Fruit fly (Drosophila melanogaster): ENCODE measurements around the gene Gtpx.

Gtpx gene

DNA sequence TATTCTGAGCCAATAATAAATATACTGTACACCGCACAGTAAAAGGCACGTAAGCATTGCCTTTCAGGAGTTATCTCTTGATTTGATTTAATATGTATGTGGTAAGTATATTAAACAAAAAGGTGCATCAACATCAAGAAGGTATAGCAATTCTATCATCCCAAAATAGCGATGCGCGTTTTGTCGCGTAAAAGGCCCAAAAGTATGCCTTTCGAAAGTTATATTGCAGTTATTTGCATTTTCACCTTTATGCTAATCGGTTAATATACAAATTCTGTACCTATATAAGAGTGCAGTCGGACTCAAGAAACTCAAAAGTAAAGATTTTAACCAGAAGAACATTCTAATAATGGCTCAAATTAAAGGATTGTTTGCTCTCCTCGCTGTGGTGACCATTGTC is 10.8 kb upstream of the Gtpx start, which contains the start of gene Drsl4:
Drsl4 (plus strand) TSS at position 333 of the 400 bp plus-strand sequence.
- TF ChIP-seq D1 (tag; optimal IDR thresholded peaks at IDR 0.05) (no peak), EcR (GFP tag; optimal IDR thresholded peaks at IDR 0.05) (peak; percentile 16)

DNA sequence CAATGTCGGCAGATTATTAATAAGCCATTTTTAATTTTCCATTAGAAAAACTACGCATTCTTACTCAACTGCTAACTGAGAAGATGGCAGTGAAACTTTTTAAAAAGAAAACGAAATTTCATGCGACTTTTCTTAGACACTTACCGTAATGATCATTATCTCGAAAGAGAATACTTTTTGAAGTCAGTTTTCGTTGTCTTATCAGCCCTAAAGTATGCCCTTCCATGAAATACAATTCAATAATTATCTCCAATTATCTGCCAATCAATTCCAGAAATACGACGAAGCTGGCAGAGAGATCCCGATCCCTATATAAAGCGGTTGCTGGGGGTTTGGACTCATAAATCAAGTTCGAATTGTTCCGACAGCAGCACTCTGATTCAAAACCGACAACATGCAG is 9.6 kb upstream of the Gtpx start, which contains the start of gene Drsl5:
Drsl5 (plus strand) TSS at position 341 of the 400 bp plus-strand sequence.
- TF ChIP-seq CG12605 (GFP tag; IDR thresholded peaks at IDR 0.05): no peak
- TF ChIP-seq fd96Ca (GFP tag; IDR thresholded peaks at IDR 0.05): no peak
- no peak for TF ChIP-seq gl (tag; optimal IDR thresholded peaks at IDR 0.05)
- no peak for TF ChIP-seq Pif1A (GFP tag; optimal IDR thresholded peaks at IDR 0.05)
- no peak for TF ChIP-seq CG8159 (tag; optimal IDR thresholded peaks at IDR 0.05)
- TF ChIP-seq CG32121 (GFP tag; IDR thresholded peaks at IDR 0.05): no peak
- TF ChIP-seq Ets98B (GFP tag; IDR thresholded peaks at IDR 0.05): no peak
- no peak for TF ChIP-seq CG4496 (GFP tag; IDR thresholded peaks at IDR 0.05)
- TF ChIP-seq CG34367 (tag; optimal IDR thresholded peaks at IDR 0.05): no peak
- no peak for TF ChIP-seq Snoo (tag; optimal IDR thresholded peaks at IDR 0.05)
- no peak for TF ChIP-seq D1 (tag; optimal IDR thresholded peaks at IDR 0.05)
- no peak for TF ChIP-seq EcR (GFP tag; optimal IDR thresholded peaks at IDR 0.05)
- no peak for TF ChIP-seq Pif1B (GFP tag; optimal IDR thresholded peaks at IDR 0.05)
- no peak for TF ChIP-seq CG15710 (tag; optimal IDR thresholded peaks at IDR 0.05)
- no peak for TF ChIP-seq CG14655 (GFP tag; optimal IDR thresholded peaks at IDR 0.05)
- TF ChIP-seq CG9948 (tag; optimal IDR thresholded peaks at IDR 0.05): no peak
- TF ChIP-seq rn (GFP tag; IDR thresholded peaks at IDR 0.05): no peak

DNA sequence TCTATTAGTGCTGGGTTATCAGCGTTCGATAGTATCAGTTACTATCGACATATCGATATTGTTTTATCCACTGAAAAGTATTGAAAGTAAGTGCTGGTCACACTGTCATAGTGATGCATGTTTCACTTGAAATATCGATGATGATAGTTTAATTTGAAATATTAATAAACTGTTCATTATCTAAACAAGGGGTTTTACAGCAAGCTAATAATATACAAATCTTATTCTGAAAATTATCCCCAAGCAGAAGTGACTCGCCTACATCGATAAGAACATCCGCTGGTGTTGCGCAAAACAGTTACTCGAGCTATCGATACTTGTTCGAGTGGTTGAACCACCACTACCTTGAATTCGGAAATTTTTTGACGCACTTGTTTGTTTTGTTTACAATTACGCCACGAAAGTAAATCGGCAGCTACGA is 6.8 kb upstream of the Gtpx start, which contains the start of the genes PIG-C, CG12016 and Dpm2:
PIG-C (minus strand) TSS at position 10 of the 421 bp plus-strand sequence.
CG12016 (plus strand) TSS at position 333 of the 421 bp plus-strand sequence.
Dpm2 (plus strand) TSS at position 333 of the 421 bp plus-strand sequence.
- TF ChIP-seq CG8301 (tag; optimal IDR thresholded peaks at IDR 0.05) (peak; percentile 8), Pif1A (GFP tag; optimal IDR thresholded peaks at IDR 0.05) (no peak), D1 (tag; optimal IDR thresholded peaks at IDR 0.05) (no peak), Ets98B (GFP tag; IDR thresholded peaks at IDR 0.05) (no peak; the same call in 1 of the 2 replicates), CG9948 (tag; optimal IDR thresholded peaks at IDR 0.05) (no peak), fd96Ca (GFP tag; IDR thresholded peaks at IDR 0.05) (no peak), Snoo (tag; optimal IDR thresholded peaks at IDR 0.05) (peak; percentile 20), rn (GFP tag; IDR thresholded peaks at IDR 0.05) (no peak), gl (tag; optimal IDR thresholded peaks at IDR 0.05) (no peak), CG14655 (GFP tag; optimal IDR thresholded peaks at IDR 0.05) (no peak), CG34367 (tag; optimal IDR thresholded peaks at IDR 0.05) (peak; percentile 25), EcR (GFP tag; optimal IDR thresholded peaks at IDR 0.05) (no peak), CG32121 (GFP tag; IDR thresholded peaks at IDR 0.05) (peak; percentile 47; the same call in 1 of the 2 replicates), CG15710 (tag; optimal IDR thresholded peaks at IDR 0.05) (peak; percentile 48), CG10348 (GFP tag; IDR thresholded peaks at IDR 0.05) (no peak), CG4496 (GFP tag; IDR thresholded peaks at IDR 0.05) (peak; percentile 66; the same call in 1 of the 3 replicates), CG8159 (tag; optimal IDR thresholded peaks at IDR 0.05) (no peak), CG17806 (tag; optimal IDR thresholded peaks at IDR 0.05) (peak; percentile 13), Pif1B (GFP tag; optimal IDR thresholded peaks at IDR 0.05) (no peak), CG12605 (GFP tag; IDR thresholded peaks at IDR 0.05) (no peak), CG13204 (GFP tag; optimal IDR thresholded peaks at IDR 0.05) (no peak)

DNA sequence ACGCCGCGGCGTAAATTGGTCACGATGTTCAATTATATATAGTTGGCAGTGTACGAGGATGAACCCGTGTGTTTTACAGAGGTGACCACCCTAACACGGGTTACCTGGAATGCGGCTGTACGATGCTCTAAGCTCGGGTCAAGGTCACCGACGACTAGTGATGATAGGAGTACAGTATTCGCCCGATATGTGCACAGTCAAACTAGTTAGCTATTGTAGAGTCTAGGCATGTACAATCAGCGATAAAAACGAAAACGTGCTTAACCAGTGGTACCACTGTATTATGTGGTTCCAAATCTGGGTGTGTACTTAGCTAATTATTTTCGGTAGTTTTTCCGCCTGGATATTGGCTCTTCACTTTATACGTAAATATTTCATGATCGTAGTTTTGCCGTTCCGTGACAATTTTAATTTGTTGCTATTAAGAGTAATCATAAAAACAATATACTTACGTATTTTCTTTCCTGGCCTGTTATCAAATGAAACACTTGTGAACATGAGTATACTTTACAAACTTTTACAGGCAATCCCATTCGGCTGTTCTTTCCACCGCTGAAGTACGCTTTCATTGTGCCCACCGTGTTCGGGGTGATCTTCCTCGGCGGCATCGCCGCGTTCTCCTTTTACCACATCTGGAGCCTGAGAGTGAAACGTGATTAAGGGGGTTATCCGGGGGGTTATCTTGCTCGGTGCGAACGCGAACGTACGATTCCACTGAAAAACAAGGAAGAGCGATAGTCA is 5.9 kb upstream of the Gtpx start:
- TF ChIP-seq CG15710 (tag; optimal IDR thresholded peaks at IDR 0.05): no peak
- no peak for TF ChIP-seq fd96Ca (GFP tag; IDR thresholded peaks at IDR 0.05)
- TF ChIP-seq CG8159 (tag; optimal IDR thresholded peaks at IDR 0.05): peak; percentile 14
- TF ChIP-seq gl (tag; optimal IDR thresholded peaks at IDR 0.05): no peak
- peak; percentile 3 for TF ChIP-seq CG9948 (tag; optimal IDR thresholded peaks at IDR 0.05)
- TF ChIP-seq CG32121 (GFP tag; IDR thresholded peaks at IDR 0.05): no peak
- TF ChIP-seq CG17806 (tag; optimal IDR thresholded peaks at IDR 0.05): no peak
- no peak for TF ChIP-seq D1 (tag; optimal IDR thresholded peaks at IDR 0.05)
- TF ChIP-seq CG8301 (tag; optimal IDR thresholded peaks at IDR 0.05): peak; percentile 19
- TF ChIP-seq Snoo (tag; optimal IDR thresholded peaks at IDR 0.05): no peak
- TF ChIP-seq EcR (GFP tag; optimal IDR thresholded peaks at IDR 0.05): peak; percentile 65

DNA sequence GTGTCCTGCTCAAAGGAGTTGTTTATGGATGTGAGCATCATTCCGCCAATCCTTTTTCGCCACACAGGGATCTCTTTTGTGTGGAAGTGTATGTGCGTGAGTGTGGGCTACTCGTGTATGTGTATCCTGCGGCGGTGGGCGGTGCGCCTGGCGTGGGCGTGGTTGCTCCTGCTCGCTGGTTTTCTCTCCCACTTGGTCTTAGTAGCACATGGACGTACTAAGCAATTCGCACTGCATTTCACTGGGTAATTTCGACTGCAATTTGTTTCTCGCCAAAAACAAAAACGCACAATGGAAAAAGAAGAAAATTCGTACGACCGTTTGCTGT is 504 bp upstream of the Gtpx start:
- no peak for TF ChIP-seq rn (GFP tag; IDR thresholded peaks at IDR 0.05)
- no peak for TF ChIP-seq CG10348 (GFP tag; IDR thresholded peaks at IDR 0.05)
- TF ChIP-seq Pif1A (GFP tag; optimal IDR thresholded peaks at IDR 0.05): no peak
- no peak for TF ChIP-seq EcR (GFP tag; optimal IDR thresholded peaks at IDR 0.05)
- TF ChIP-seq CG13204 (GFP tag; optimal IDR thresholded peaks at IDR 0.05): no peak
- no peak for TF ChIP-seq CG12605 (GFP tag; IDR thresholded peaks at IDR 0.05)
- no peak for TF ChIP-seq CG8159 (tag; optimal IDR thresholded peaks at IDR 0.05)
- no peak for TF ChIP-seq CG32121 (GFP tag; IDR thresholded peaks at IDR 0.05)
- no peak for TF ChIP-seq CG14655 (GFP tag; optimal IDR thresholded peaks at IDR 0.05)
- no peak for TF ChIP-seq Ets98B (GFP tag; IDR thresholded peaks at IDR 0.05)
- TF ChIP-seq CG15710 (tag; optimal IDR thresholded peaks at IDR 0.05): no peak
- TF ChIP-seq D1 (tag; optimal IDR thresholded peaks at IDR 0.05): no peak

DNA sequence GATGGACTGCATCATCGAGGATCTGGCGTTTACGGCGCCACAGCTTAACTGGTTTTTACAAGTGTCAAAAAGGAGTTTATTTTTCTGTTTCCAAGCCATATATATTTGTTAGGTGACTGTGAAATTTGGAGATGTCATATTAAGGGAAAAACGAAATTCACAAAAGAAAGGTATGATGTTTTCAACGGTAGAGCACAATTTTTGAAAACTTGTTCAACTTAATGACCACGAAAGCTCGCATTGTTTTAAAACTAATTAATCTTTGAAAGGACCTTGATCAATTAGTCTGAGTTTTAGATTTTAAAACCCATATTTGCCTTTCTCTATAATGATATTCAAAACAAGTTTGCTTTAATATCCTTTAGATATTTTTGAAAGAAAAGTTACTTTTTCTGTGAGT is 2.7 kb downstream of the Gtpx start, which contains the start of gene Strip:
Strip (minus strand) TSS at position 101 of the 400 bp plus-strand sequence.
- no peak for TF ChIP-seq Pif1B (GFP tag; optimal IDR thresholded peaks at IDR 0.05)
- TF ChIP-seq Pif1A (GFP tag; optimal IDR thresholded peaks at IDR 0.05): no peak
- TF ChIP-seq rn (GFP tag; IDR thresholded peaks at IDR 0.05): no peak
- no peak for TF ChIP-seq Snoo (tag; optimal IDR thresholded peaks at IDR 0.05)
- no peak for TF ChIP-seq fd96Ca (GFP tag; IDR thresholded peaks at IDR 0.05)
- no peak for TF ChIP-seq CG15710 (tag; optimal IDR thresholded peaks at IDR 0.05)
- no peak for TF ChIP-seq gl (tag; optimal IDR thresholded peaks at IDR 0.05)
- no peak for TF ChIP-seq Ets98B (GFP tag; IDR thresholded peaks at IDR 0.05)
- TF ChIP-seq EcR (GFP tag; optimal IDR thresholded peaks at IDR 0.05): no peak
- TF ChIP-seq CG12605 (GFP tag; IDR thresholded peaks at IDR 0.05): no peak
- no peak for TF ChIP-seq CG10348 (GFP tag; IDR thresholded peaks at IDR 0.05)
- TF ChIP-seq CG17806 (tag; optimal IDR thresholded peaks at IDR 0.05): no peak
- no peak for TF ChIP-seq D1 (tag; optimal IDR thresholded peaks at IDR 0.05)
- no peak for TF ChIP-seq CG13204 (GFP tag; optimal IDR thresholded peaks at IDR 0.05)
- TF ChIP-seq CG8301 (tag; optimal IDR thresholded peaks at IDR 0.05): no peak
